Fruit fly (Drosophila melanogaster) whole organism, embryonic: ENCODE measurements around the gene WRNexo.

Source experiments
- CG13894 ChIP-seq: fragments of 200-800 bp; sonication (Bioruptor generic); optimal IDR thresholded peaks from 3 replicates; lab custom pipeline; 2018; ENCODE audit warnings: missing biosample characterization, mild to moderate bottlenecking, missing genetic modification characterization, moderate library complexity
- CG7271 ChIP-seq: fragments of 200-800 bp; sonication (Bioruptor generic); optimal IDR thresholded peaks from 2 replicates; lab custom pipeline; 2018; ENCODE audit warnings: missing biosample characterization, mild to moderate bottlenecking, missing genetic modification characterization, moderate library complexity
- D19A ChIP-seq: fragments of 200-800 bp; optimal IDR thresholded peaks from 3 replicates; lab custom pipeline; 2019; ENCODE audit warnings: missing biosample characterization, mild to moderate bottlenecking, missing genetic modification characterization, moderate library complexity
- Dip3 ChIP-seq: fragments of 200-800 bp; sonication (Bioruptor generic); optimal IDR thresholded peaks from 3 replicates; lab custom pipeline; 2016; ENCODE audit warnings: missing biosample characterization, missing genetic modification characterization
- HLH4C ChIP-seq: fragments of 200-800 bp; sonication (Bioruptor generic); IDR thresholded peaks from 3 replicates; pipeline ENCODE4 v1.3.6; 2022; ENCODE audit warnings: missing biosample characterization, missing genetic modification characterization; ENCODE audit not compliant: partially characterized antibody
- klu ChIP-seq: fragments of 200-800 bp; sonication (Bioruptor generic); IDR thresholded peaks from 2 replicates; pipeline ENCODE4 v1.3.6; 2022; ENCODE audit warnings: missing biosample characterization, missing genetic modification characterization
- psq ChIP-seq: fragments of 200-800 bp; sonication (Bioruptor generic); optimal IDR thresholded peaks from 2 replicates; lab custom pipeline; 2017; ENCODE audit warnings: missing biosample characterization, missing genetic modification characterization
- ranshi ChIP-seq: fragments of 200-800 bp; sonication (Bioruptor generic); IDR thresholded peaks from 2 replicates; pipeline ENCODE4 v1.3.6; 2022; ENCODE audit warnings: missing biosample characterization, missing genetic modification characterization
- unc-4 ChIP-seq: fragments of 200-800 bp; sonication (Bioruptor generic); IDR thresholded peaks from 2 replicates; pipeline ENCODE4 v1.3.6; 2022; ENCODE audit warnings: missing biosample characterization, missing genetic modification characterization; ENCODE audit not compliant: partially characterized antibody
- unpg ChIP-seq: fragments of 200-800 bp; sonication (Bioruptor generic); optimal IDR thresholded peaks from 3 replicates; lab custom pipeline; 2018; ENCODE audit warnings: missing biosample characterization, mild to moderate bottlenecking, missing genetic modification characterization, moderate library complexity

dm6 chr3R:18381014-18381512, 15.1 kb upstream of the WRNexo start, which contains the start of gene CG7675:
- TF ChIP-seq CG7271 (tag; lab: Kevin White, UChicago) (no peak), Dip3 (GFP tag; lab: Kevin White, UChicago) (no peak), klu (GFP tag; lab: Robert Waterston, UW) (no peak), psq (GFP tag; lab: Kevin White, UChicago) (no peak), ranshi (GFP tag; lab: Robert Waterston, UW) (no peak), HLH4C (GFP tag; lab: Robert Waterston, UW) (no peak), CG13894 (tag; lab: Kevin White, UChicago) (no peak), unpg (no peak), D19A (tag; lab: Kevin White, UChicago) (no peak), unc-4 (GFP tag; lab: Robert Waterston, UW) (no peak)
